Worm (Caenorhabditis elegans) whole organism, mixed stage, embryonic: ENCODE measurements around the gene srg-17.

Experiments used
- blmp-1 ChIP-seq: fragments of 150-350 bp; optimal IDR thresholded peaks from 2 replicates; lab custom pipeline; 2014; ENCODE audit warnings: missing biosample characterization, missing genetic modification characterization
- ces-1 ChIP-seq: fragments of 150-350 bp; optimal IDR thresholded peaks from 2 replicates; lab custom pipeline; 2014; ENCODE audit warnings: missing biosample characterization, missing genetic modification reagents, missing genetic modification characterization
- elt-3 ChIP-seq: fragments of 150-350 bp; optimal IDR thresholded peaks from 2 replicates; lab custom pipeline; 2014; ENCODE audit warnings: missing biosample characterization, missing genetic modification characterization
- flh-1 ChIP-seq: fragments of 200-800 bp; sonication (Bioruptor generic); optimal IDR thresholded peaks from 2 replicates; lab custom pipeline; 2018; ENCODE audit warnings: mild to moderate bottlenecking, missing genetic modification characterization, moderate library complexity, missing compliant biosample characterization
- lin-13 ChIP-seq: fragments of 150-350 bp; optimal IDR thresholded peaks from 2 replicates; lab custom pipeline; 2014; ENCODE audit warnings: missing biosample characterization, missing genetic modification characterization
- lsy-2 ChIP-seq: fragments of 150-350 bp; optimal IDR thresholded peaks from 2 replicates; lab custom pipeline; 2014; ENCODE audit warnings: missing biosample characterization, missing genetic modification characterization
- mep-1 ChIP-seq: fragments of 150-350 bp; optimal IDR thresholded peaks from 2 replicates; lab custom pipeline; 2017; ENCODE audit warnings: missing biosample characterization, missing genetic modification reagents, missing genetic modification characterization, inconsistent platforms
- nhr-237 ChIP-seq: fragments of 150-350 bp; optimal IDR thresholded peaks from 2 replicates; lab custom pipeline; 2014; ENCODE audit warnings: missing biosample characterization, missing genetic modification characterization
- nhr-28 ChIP-seq: fragments of 150-350 bp; optimal IDR thresholded peaks from 2 replicates; lab custom pipeline; 2014; ENCODE audit warnings: missing biosample characterization, missing genetic modification characterization
- sem-2 ChIP-seq: fragments of 200-800 bp; sonication (Bioruptor generic); optimal IDR thresholded peaks from 2 replicates; lab custom pipeline; 2018; ENCODE audit warnings: mild to moderate bottlenecking, missing genetic modification characterization, missing compliant biosample characterization
- snpc-4 ChIP-seq: fragments of 150-350 bp; optimal IDR thresholded peaks from 2 replicates; lab custom pipeline; 2014; ENCODE audit warnings: missing biosample characterization, missing genetic modification characterization
- sptf-1 ChIP-seq: sonication (generic microtip); optimal IDR thresholded peaks from 2 replicates; lab custom pipeline; 2017; ENCODE audit warnings: mild to moderate bottlenecking, missing genetic modification characterization, moderate library complexity, missing compliant biosample characterization
- unc-39 ChIP-seq: fragments of 150-350 bp; optimal IDR thresholded peaks from 2 replicates; lab custom pipeline; 2014; ENCODE audit warnings: missing biosample characterization, missing genetic modification characterization
- unc-62 ChIP-seq: fragments of 150-350 bp; optimal IDR thresholded peaks from 2 replicates; lab custom pipeline; 2014; ENCODE audit warnings: missing biosample characterization, missing genetic modification reagents, missing genetic modification characterization

ce11 chrII:12435202-12435872 lies 38.2 kb upstream of the srg-17 start:
- no peak for TF ChIP-seq nhr-237 (tag; lab: Kevin White, UChicago)
- TF ChIP-seq nhr-28 (tag; lab: Kevin White, UChicago), result no peak
- no peak for TF ChIP-seq unc-39 (tag; lab: Kevin White, UChicago)
- no peak for TF ChIP-seq ces-1 (GFP tag; lab: Kevin White, UChicago)
- TF ChIP-seq blmp-1, result no peak
- no peak for TF ChIP-seq sem-2 (GFP tag; lab: Kevin White, UChicago)
- no peak for TF ChIP-seq elt-3
- no peak for TF ChIP-seq flh-1 (GFP tag; lab: Kevin White, UChicago)
- TF ChIP-seq unc-62 (GFP tag; lab: Kevin White, UChicago), result no peak
- TF ChIP-seq snpc-4 (tag; lab: Kevin White, UChicago), result no peak
- no peak for TF ChIP-seq lin-13 (tag; lab: Kevin White, UChicago)
- no peak for TF ChIP-seq mep-1
- no peak for TF ChIP-seq sptf-1 (tag; lab: Kevin White, UChicago)
- TF ChIP-seq lsy-2 (tag; lab: Kevin White, UChicago), result no peak
